Fruit fly (Drosophila melanogaster): ENCODE results near the gene Mi-2.

Gene Mi-2

dm6 chr3L:19932917-19933316, 22.9 kb upstream of the Mi-2 start (continued):
- TF ChIP-seq Lpt (GFP tag; optimal IDR thresholded peaks at IDR 0.05): no peak
- TF ChIP-seq NfI (GFP tag; optimal IDR thresholded peaks at IDR 0.05): peak; percentile 21
- TF ChIP-seq h (optimal IDR thresholded peaks at IDR 0.05): no peak
- TF ChIP-seq ato (GFP tag; IDR thresholded peaks at IDR 0.05; ENCODE audit: partially characterized antibody): no peak
- no peak for TF ChIP-seq CG11696 (GFP tag; IDR thresholded peaks at IDR 0.05)
- TF ChIP-seq CG7839 (tag; optimal IDR thresholded peaks at IDR 0.05): peak; percentile 14
- TF ChIP-seq trem (tag; optimal IDR thresholded peaks at IDR 0.05): no peak
- TF ChIP-seq Eip74EF (GFP tag; optimal IDR thresholded peaks at IDR 0.05): no peak
- TF ChIP-seq hbn (GFP tag; IDR thresholded peaks at IDR 0.05; ENCODE audit: partially characterized antibody): no peak
- no peak for TF ChIP-seq CG3847 (GFP tag; IDR thresholded peaks at IDR 0.05)
- no peak for TF ChIP-seq CG42726 (GFP tag; IDR thresholded peaks at IDR 0.05; ENCODE audit: partially characterized antibody)
- no peak for TF ChIP-seq CG4404 (GFP tag; IDR thresholded peaks at IDR 0.05)
- peak; percentile 85 for TF ChIP-seq CG12071 (GFP tag; optimal IDR thresholded peaks at IDR 0.05)
- no peak for TF ChIP-seq CG15601 (tag; optimal IDR thresholded peaks at IDR 0.05)
- TF ChIP-seq CG1529 (GFP tag; optimal IDR thresholded peaks at IDR 0.05): peak; percentile 5
- TF ChIP-seq repo (GFP tag; optimal IDR thresholded peaks at IDR 0.05): no peak
- no peak for TF ChIP-seq Ada2b (GFP tag; IDR thresholded peaks at IDR 0.05)
- no peak for TF ChIP-seq abd-A (tag; optimal IDR thresholded peaks at IDR 0.05)
- TF ChIP-seq CG32767 (GFP tag; IDR thresholded peaks at IDR 0.05): no peak
- TF ChIP-seq sima (GFP tag; optimal IDR thresholded peaks at IDR 0.05): no peak
- TF ChIP-seq grau (tag; optimal IDR thresholded peaks at IDR 0.05): peak; percentile 23
- no peak for TF ChIP-seq CG8478 (optimal IDR thresholded peaks at IDR 0.05)
- no peak for TF ChIP-seq Atf-2 (GFP tag; optimal IDR thresholded peaks at IDR 0.05)

dm6 chr3L:19931391-19931790, 21.4 kb upstream of the Mi-2 start, which contains the start of gene CG46462:
TSS of gene CG46462 (plus strand) at chr3L:19931691.
- TF ChIP-seq CG1233 (GFP tag; optimal IDR thresholded peaks at IDR 0.05) (no peak), disco-r (GFP tag; optimal IDR thresholded peaks at IDR 0.05) (no peak), ftz-f1 (GFP tag; optimal IDR thresholded peaks at IDR 0.05) (no peak), YL-1 (GFP tag; optimal IDR thresholded peaks at IDR 0.05) (no peak), slbo (GFP tag; IDR thresholded peaks at IDR 0.05) (no peak), sob (GFP tag; IDR thresholded peaks at IDR 0.05) (no peak), Dp (GFP tag; optimal IDR thresholded peaks at IDR 0.05) (no peak), D19B (GFP tag; optimal IDR thresholded peaks at IDR 0.05) (no peak)

dm6 chr3L:19929719-19930334, 19.8 kb upstream of the Mi-2 start:
- TF ChIP-seq Atf6 (GFP tag; IDR thresholded peaks at IDR 0.05) (no peak), PHDP (tag; optimal IDR thresholded peaks at IDR 0.05) (no peak), CG14860 (GFP tag; IDR thresholded peaks at IDR 0.05; ENCODE audit: partially characterized antibody) (no peak), Xbp1 (GFP tag; optimal IDR thresholded peaks at IDR 0.05) (peak; percentile 26), schlank (tag; optimal IDR thresholded peaks at IDR 0.05) (no peak), D19A (tag; optimal IDR thresholded peaks at IDR 0.05) (no peak), Elba2 (GFP tag; optimal IDR thresholded peaks at IDR 0.05) (no peak), hb (GFP tag; IDR thresholded peaks at IDR 0.05; ENCODE audit: partially characterized antibody) (no peak), CG17361 (GFP tag; IDR thresholded peaks at IDR 0.05) (0 out of 3 replicates have a peak, but pooled peaks have one; percentile 6), Med (GFP tag) (peak; percentile 74), CG13424 (tag; optimal IDR thresholded peaks at IDR 0.05) (no peak), HLH3B (GFP tag; IDR thresholded peaks at IDR 0.05) (no peak), CG7987 (GFP tag; optimal IDR thresholded peaks at IDR 0.05) (peak; percentile 2), chinmo (GFP tag; IDR thresholded peaks at IDR 0.05; ENCODE audit: partially characterized antibody) (peak; percentile 81; the same call in 2 of the 4 replicates), Pdp1 (GFP tag; optimal IDR thresholded peaks at IDR 0.05) (peak in 1 of 2 experiments; percentile 81), hkb (optimal IDR thresholded peaks at IDR 0.05) (no peak), hkb (GFP tag; IDR thresholded peaks at IDR 0.05) (0 out of 2 replicates have a peak, but pooled peaks have one; percentile 10), Bgb (GFP tag; IDR thresholded peaks at IDR 0.05; ENCODE audit: partially characterized antibody) (0 out of 2 replicates have a peak, but pooled peaks have one; percentile 7), tgo (GFP tag; IDR thresholded peaks at IDR 0.05) (no peak)

Measured in whole organism, embryonic.